Fruit fly (Drosophila melanogaster) whole organism, embryonic: Measurements from ENCODE around the gene COX7AL2.

ENCODE experiments used
- Adf1 ChIP-seq: fragments of 200-800 bp; sonication (Bioruptor generic); IDR thresholded peaks from 2 replicates; pipeline ENCODE4 v1.3.6; 2022; ENCODE audit warnings: missing biosample characterization, missing genetic modification characterization
- BEAF-32 ChIP-seq: fragments of 200-800 bp; sonication (Bioruptor generic); optimal IDR thresholded peaks from 3 replicates; lab custom pipeline; 2017; ENCODE audit warnings: missing biosample characterization, missing genetic modification characterization, mild to moderate bottlenecking, moderate library complexity, missing genetic modification reagents
- CG1603 ChIP-seq: fragments of 200-800 bp; sonication (Bioruptor generic); optimal IDR thresholded peaks from 2 replicates; lab custom pipeline; 2019; ENCODE audit warnings: missing biosample characterization, mild to moderate bottlenecking, missing genetic modification characterization, moderate library complexity
- CG16813 ChIP-seq: fragments of 200-800 bp; sonication (Bioruptor generic); IDR thresholded peaks from 3 replicates; pipeline ENCODE4 v1.3.6; 2022; ENCODE audit warnings: missing biosample characterization, missing genetic modification characterization; ENCODE audit not compliant: partially characterized antibody
- CG17328 ChIP-seq: fragments of 200-800 bp; sonication (Bioruptor generic); IDR thresholded peaks from 2 replicates; pipeline ENCODE4 v1.3.6; 2022; ENCODE audit warnings: missing biosample characterization, missing genetic modification characterization
- CG18619 ChIP-seq: fragments of 200-800 bp; sonication (Bioruptor generic); optimal IDR thresholded peaks from 3 replicates; lab custom pipeline; 2017; ENCODE audit warnings: missing biosample characterization, mild to moderate bottlenecking, missing genetic modification characterization
- CG2875 ChIP-seq: fragments of 200-800 bp; sonication (Bioruptor generic); optimal IDR thresholded peaks from 2 replicates; lab custom pipeline; 2017; ENCODE audit warnings: missing biosample characterization, mild to moderate bottlenecking, missing genetic modification characterization, missing genetic modification reagents
- CG31224 ChIP-seq: fragments of 200-800 bp; sonication (Bioruptor generic); IDR thresholded peaks from 2 replicates; pipeline ENCODE4 v1.3.6; 2022; ENCODE audit warnings: missing biosample characterization, missing genetic modification characterization
- CG3281 ChIP-seq: fragments of 200-800 bp; sonication (Bioruptor generic); optimal IDR thresholded peaks from 3 replicates; lab custom pipeline; 2017; ENCODE audit warnings: missing biosample characterization, mild to moderate bottlenecking, missing genetic modification characterization
- CG33213 ChIP-seq: fragments of 200-800 bp; sonication (Bioruptor generic); optimal IDR thresholded peaks from 3 replicates; lab custom pipeline; 2016; ENCODE audit warnings: missing biosample characterization, missing genetic modification characterization
- CG3847 ChIP-seq: fragments of 200-800 bp; sonication (Bioruptor generic); IDR thresholded peaks from 2 replicates; pipeline ENCODE4 v1.3.6; 2022; ENCODE audit warnings: missing biosample characterization, missing genetic modification characterization
- CG42726 ChIP-seq: fragments of 200-800 bp; sonication (Bioruptor generic); IDR thresholded peaks from 2 replicates; pipeline ENCODE4 v1.3.6; 2022; ENCODE audit warnings: missing biosample characterization, missing genetic modification characterization; ENCODE audit not compliant: partially characterized antibody
- CG8478 ChIP-seq: fragments of >200 bp; optimal IDR thresholded peaks from 2 replicates; lab custom pipeline; 2018
- CG8765 ChIP-seq: fragments of 200-800 bp; sonication (Bioruptor generic); IDR thresholded peaks from 2 replicates; pipeline ENCODE4 v1.3.6; 2022; ENCODE audit warnings: missing biosample characterization, missing genetic modification characterization
- D19B ChIP-seq: fragments of 200-800 bp; sonication (Bioruptor generic); optimal IDR thresholded peaks from 2 replicates; lab custom pipeline; 2017; ENCODE audit warnings: missing biosample characterization, mild to moderate bottlenecking, missing genetic modification characterization
- Dad ChIP-seq: fragments of 200-800 bp; sonication (Bioruptor generic); optimal IDR thresholded peaks from 3 replicates; lab custom pipeline; 2016; ENCODE audit warnings: missing biosample characterization, missing genetic modification characterization
- Dip3 ChIP-seq: fragments of 200-800 bp; sonication (Bioruptor generic); optimal IDR thresholded peaks from 3 replicates; lab custom pipeline; 2016; ENCODE audit warnings: missing biosample characterization, missing genetic modification characterization
- Drgx ChIP-seq: fragments of 200-800 bp; sonication (Bioruptor generic); IDR thresholded peaks from 2 replicates; pipeline ENCODE4 v1.3.6; 2022; ENCODE audit warnings: missing biosample characterization, missing genetic modification characterization
- Eip74EF ChIP-seq, 2 experiments: fragments of 200-800 bp in 1 of 2; fragments of >200 bp in 1 of 2; sonication (Bioruptor generic) in 1 of 2; optimal IDR thresholded peaks; 2 replicates each; lab custom pipeline; 2017 to 2019; ENCODE audit warnings: missing biosample characterization in 2 of 2, missing genetic modification characterization in 2 of 2, mild to moderate bottlenecking in 1 of 2, moderate library complexity in 1 of 2
- Fer1 ChIP-seq: fragments of 200-800 bp; sonication (Bioruptor generic); optimal IDR thresholded peaks from 2 replicates; lab custom pipeline; 2017; ENCODE audit warnings: missing biosample characterization, mild to moderate bottlenecking, missing genetic modification characterization
- HLHmδ ChIP-seq: fragments of 200-800 bp; sonication (Bioruptor generic); optimal IDR thresholded peaks from 2 replicates; lab custom pipeline; 2018; ENCODE audit warnings: missing biosample characterization, mild to moderate bottlenecking, missing genetic modification characterization, moderate library complexity
- Hmx ChIP-seq: fragments of 200-800 bp; sonication (Bioruptor generic); optimal IDR thresholded peaks from 2 replicates; lab custom pipeline; 2016; ENCODE audit warnings: missing biosample characterization, missing genetic modification characterization
- Hr3 ChIP-seq: fragments of 200-800 bp; sonication (Bioruptor generic); optimal IDR thresholded peaks from 3 replicates; lab custom pipeline; 2016; ENCODE audit warnings: missing biosample characterization, missing genetic modification characterization
- Hr51 ChIP-seq, 2 experiments: fragments of 200-800 bp; sonication (Bioruptor generic); optimal IDR thresholded peaks; 2 replicates in 1 of 2; 3 replicates in 1 of 2; lab custom pipeline; 2016 to 2018; ENCODE audit warnings: missing biosample characterization in 2 of 2, missing genetic modification characterization in 2 of 2, mild to moderate bottlenecking in 1 of 2, moderate library complexity in 1 of 2
- Med ChIP-seq: fragments of 200-800 bp; sonication (Bioruptor generic); peaks from one replicate; lab custom pipeline; 2016; ENCODE audit warnings: missing biosample characterization, missing genetic modification characterization, mild to moderate bottlenecking, inconsistent platforms, moderate library complexity
- Mrtf ChIP-seq: fragments of 200-800 bp; sonication (Bioruptor generic); IDR thresholded peaks from 3 replicates; pipeline ENCODE4 v1.3.6; 2022; ENCODE audit warnings: missing biosample characterization, missing genetic modification characterization
- NC2β ChIP-seq: fragments of 200-800 bp; sonication (Bioruptor generic); optimal IDR thresholded peaks from 2 replicates; lab custom pipeline; 2016; ENCODE audit warnings: missing biosample characterization, missing genetic modification characterization
- NK7.1 ChIP-seq: fragments of 200-800 bp; sonication (Bioruptor generic); optimal IDR thresholded peaks from 3 replicates; lab custom pipeline; 2016; ENCODE audit warnings: missing biosample characterization, missing genetic modification characterization
- Oaz ChIP-seq: fragments of 200-800 bp; sonication (Bioruptor generic); IDR thresholded peaks from 2 replicates; pipeline ENCODE4 v1.3.6; 2022; ENCODE audit warnings: missing biosample characterization, missing genetic modification characterization
- PHDP ChIP-seq: fragments of 200-800 bp; sonication (Bioruptor generic); optimal IDR thresholded peaks from 3 replicates; lab custom pipeline; 2018; ENCODE audit warnings: missing biosample characterization, mild to moderate bottlenecking, missing genetic modification characterization, moderate library complexity
- Six4 ChIP-seq: fragments of 200-800 bp; sonication (Bioruptor generic); optimal IDR thresholded peaks from 2 replicates; lab custom pipeline; 2016; ENCODE audit warnings: missing biosample characterization, missing genetic modification characterization
- amos ChIP-seq: fragments of 200-800 bp; sonication (Bioruptor generic); IDR thresholded peaks from 2 replicates; pipeline ENCODE4 v1.3.6; 2022; ENCODE audit warnings: missing biosample characterization, missing genetic modification characterization; ENCODE audit not compliant: partially characterized antibody
- ara ChIP-seq: fragments of 200-800 bp; sonication (Bioruptor generic); IDR thresholded peaks from 2 replicates; pipeline ENCODE4 v1.3.6; 2022; ENCODE audit warnings: missing biosample characterization, missing genetic modification characterization
- ato ChIP-seq: fragments of 200-800 bp; sonication (Bioruptor generic); IDR thresholded peaks from 2 replicates; pipeline ENCODE4 v1.3.6; 2022; ENCODE audit warnings: missing biosample characterization, missing genetic modification characterization; ENCODE audit not compliant: partially characterized antibody
- danr ChIP-seq: fragments of 200-800 bp; sonication (Bioruptor generic); IDR thresholded peaks from 2 replicates; pipeline ENCODE4 v1.3.6; 2022; ENCODE audit warnings: missing biosample characterization, missing genetic modification characterization
- emc ChIP-seq: fragments of 200-800 bp; sonication (Bioruptor generic); optimal IDR thresholded peaks from 2 replicates; lab custom pipeline; 2016; ENCODE audit warnings: missing biosample characterization, missing genetic modification characterization
- fu2 ChIP-seq: fragments of 200-800 bp; sonication (Bioruptor generic); optimal IDR thresholded peaks from 2 replicates; lab custom pipeline; 2016; ENCODE audit warnings: missing biosample characterization, missing genetic modification characterization
- hth ChIP-seq: fragments of >200 bp; optimal IDR thresholded peaks from 2 replicates; lab custom pipeline; 2017; ENCODE audit warnings: inconsistent platforms
- inv ChIP-seq: fragments of 200-800 bp; sonication (Bioruptor generic); IDR thresholded peaks from 2 replicates; pipeline ENCODE4 v1.3.6; 2022; ENCODE audit warnings: missing biosample characterization, missing genetic modification characterization; ENCODE audit not compliant: partially characterized antibody
- jing ChIP-seq: fragments of 200-800 bp; sonication (Bioruptor generic); optimal IDR thresholded peaks from 2 replicates; lab custom pipeline; 2018; ENCODE audit warnings: missing biosample characterization, mild to moderate bottlenecking, missing genetic modification characterization
- kah ChIP-seq: fragments of 200-800 bp; sonication (Bioruptor generic); optimal IDR thresholded peaks from 2 replicates; lab custom pipeline; 2018; ENCODE audit warnings: missing biosample characterization, mild to moderate bottlenecking, missing genetic modification characterization
- luna ChIP-seq: fragments of 200-800 bp; sonication (Bioruptor generic); optimal IDR thresholded peaks from 2 replicates; lab custom pipeline; 2016; ENCODE audit warnings: missing biosample characterization, missing genetic modification characterization
- p53 ChIP-seq: fragments of 200-800 bp; sonication (Bioruptor generic); optimal IDR thresholded peaks from 2 replicates; lab custom pipeline; 2016; ENCODE audit warnings: missing biosample characterization, missing genetic modification characterization
- prd ChIP-seq, 3 experiments: fragments of >200 bp in 2 of 3; fragments of 200-800 bp in 1 of 3; sonication (Bioruptor generic) in 1 of 3; optimal IDR thresholded peaks in 2 of 3; IDR thresholded peaks in 1 of 3; 2 replicates in 2 of 3; 3 replicates in 1 of 3; pipeline versions ENCODE4 v1.3.6 to Lab custom; 2017 to 2022; ENCODE audit warnings: missing biosample characterization in 1 of 3, missing genetic modification characterization in 1 of 3
- sd ChIP-seq: fragments of 200-800 bp; sonication (Bioruptor generic); optimal IDR thresholded peaks from 3 replicates; lab custom pipeline; 2018; ENCODE audit warnings: missing biosample characterization, mild to moderate bottlenecking, missing genetic modification characterization, moderate library complexity
- slou ChIP-seq: fragments of 200-800 bp; sonication (Bioruptor generic); optimal IDR thresholded peaks from 3 replicates; lab custom pipeline; 2016; ENCODE audit warnings: missing biosample characterization, missing genetic modification characterization
- tll ChIP-seq, 2 experiments: fragments of 200-800 bp in 1 of 2; fragments of >200 bp in 1 of 2; sonication (Bioruptor generic) in 1 of 2; optimal IDR thresholded peaks; 2 replicates each; lab custom pipeline; 2017 to 2019; ENCODE audit warnings: missing biosample characterization in 2 of 2, missing genetic modification characterization in 2 of 2, mild to moderate bottlenecking in 1 of 2, moderate library complexity in 1 of 2
- twi ChIP-seq: fragments of 200-800 bp; optimal IDR thresholded peaks from 2 replicates; lab custom pipeline; 2019; ENCODE audit warnings: missing biosample characterization, mild to moderate bottlenecking, missing genetic modification characterization, moderate library complexity
- zfh2 ChIP-seq: fragments of 200-800 bp; sonication (Bioruptor generic); optimal IDR thresholded peaks from 2 replicates; lab custom pipeline; 2016; ENCODE audit warnings: missing biosample characterization, missing genetic modification characterization

The COX7AL2 gene

dm6 chr2L:2181971-2182643 lies 15.6 kb downstream of the COX7AL2 start (continued):
- TF ChIP-seq CG16813 (GFP tag; lab: Robert Waterston, UW) (peak; percentile 63), CG33213 (no peak), hth (lab: Kevin White, UChicago) (peak; percentile 22), kah (GFP tag; lab: Kevin White, UChicago) (peak; percentile 81), Dip3 (no peak), sd (no peak), CG3847 (GFP tag; lab: Robert Waterston, UW) (no peak), D19B (GFP tag; lab: Kevin White, UChicago) (peak; percentile 66), CG31224 (GFP tag; lab: Robert Waterston, UW) (peak; percentile 42; the same call in 1 of the 2 replicates), Hr51 (GFP tag; optimal IDR thresholded peaks at IDR 0.05; lab: Kevin White, UChicago) (no peak), amos (GFP tag; lab: Robert Waterston, UW) (peak; percentile 21; the same call in 1 of the 2 replicates), twi (peak; percentile 95), CG17328 (GFP tag; lab: Robert Waterston, UW) (no peak), ara (GFP tag; lab: Robert Waterston, UW) (peak; percentile 20; the same call in 1 of the 2 replicates), zfh2 (GFP tag; lab: Kevin White, UChicago) (no peak), CG1603 (tag; lab: Kevin White, UChicago) (peak; percentile 38), CG42726 (GFP tag; lab: Robert Waterston, UW) (no peak), Eip74EF (GFP tag; optimal IDR thresholded peaks at IDR 0.05; lab: Kevin White, UChicago) (no peak), Med (GFP tag; lab: Kevin White, UChicago) (peak; percentile 7), Drgx (GFP tag; lab: Robert Waterston, UW) (no peak), prd (optimal IDR thresholded peaks at IDR 0.05; lab: Kevin White, UChicago) (no peak), prd (GFP tag; IDR thresholded peaks at IDR 0.05; lab: Robert Waterston, UW) (peak; percentile 39; the same call in 2 of the 3 replicates), CG8765 (GFP tag; lab: Robert Waterston, UW) (peak; percentile 16; the same call in 1 of the 2 replicates), Mrtf (GFP tag; lab: Robert Waterston, UW) (no peak), NK7.1 (GFP tag; lab: Kevin White, UChicago) (no peak), Adf1 (GFP tag; lab: Robert Waterston, UW) (no peak), HLHmδ (GFP tag; lab: Kevin White, UChicago) (peak; percentile 30), CG18619 (no peak), Hr3 (GFP tag; lab: Kevin White, UChicago) (no peak), NC2β (GFP tag; lab: Kevin White, UChicago) (no peak), Hmx (GFP tag; lab: Kevin White, UChicago) (no peak), p53 (no peak), CG8478 (lab: Kevin White, UChicago) (peak; percentile 66), CG3281 (GFP tag; lab: Kevin White, UChicago) (no peak), fu2 (GFP tag; lab: Kevin White, UChicago) (no peak), Fer1 (GFP tag; lab: Kevin White, UChicago) (no peak), jing (GFP tag; lab: Kevin White, UChicago) (no peak), PHDP (tag; lab: Kevin White, UChicago) (no peak), luna (GFP tag; lab: Kevin White, UChicago) (no peak), danr (no peak), slou (no peak), Dad (GFP tag; lab: Kevin White, UChicago) (no peak), BEAF-32 (GFP tag; lab: Kevin White, UChicago) (no peak), ato (GFP tag; lab: Robert Waterston, UW) (0 out of 2 replicates have a peak, but pooled peaks have one; percentile 15), Oaz (GFP tag; lab: Robert Waterston, UW) (no peak), Six4 (GFP tag; lab: Kevin White, UChicago) (peak; percentile 73), tll (GFP tag; optimal IDR thresholded peaks at IDR 0.05; lab: Kevin White, UChicago) (peak in 1 of 2 experiments; percentile 23), emc (GFP tag; lab: Kevin White, UChicago) (no peak), CG2875 (GFP tag; lab: Kevin White, UChicago) (no peak), inv (GFP tag; lab: Robert Waterston, UW) (peak; percentile 34; the same call in 1 of the 2 replicates)
